Worm (Caenorhabditis elegans): ENCODE measurements around the gene daf-37.
A peak's percentile ranks its signal among the peaks of the same experiment; 100 is the strongest.

The daf-37 gene

ce11 chrII:6252707-6253106 is 44.7 kb upstream of the daf-37 start (continued):
- TF ChIP-seq nhr-27 (tag; optimal IDR thresholded peaks at IDR 0.05) (no peak), snpc-4 (GFP tag; optimal IDR thresholded peaks at IDR 0.05) (no peak), snpc-4 (tag; optimal IDR thresholded peaks at IDR 0.05) (peak in 1 of 4 experiments; percentile 36), lsy-27 (tag; optimal IDR thresholded peaks at IDR 0.05; ENCODE audit: borderline replicate concordance, insufficient read depth) (no peak), B0336.3 (GFP tag; IDR thresholded peaks at IDR 0.05) (peak; percentile 55; the same call in 1 of the 2 replicates), cebp-1 (GFP tag; IDR thresholded peaks at IDR 0.05) (no peak), cebp-1 (tag; optimal IDR thresholded peaks at IDR 0.05) (no peak), Y79H2A.3 (GFP tag; conservative IDR thresholded peaks at IDR 0.05) (peak; percentile 60; the same call in 1 of the 2 replicates), K12H6.12 (tag; optimal IDR thresholded peaks at IDR 0.05) (no peak), hlh-26 (GFP tag; conservative IDR thresholded peaks at IDR 0.05) (no peak), madf-10 (tag; optimal IDR thresholded peaks at IDR 0.05) (no peak), Y56A3A.18 (GFP tag; IDR thresholded peaks at IDR 0.05) (peak; percentile 63; the same call in 1 of the 2 replicates), ama-1 (optimal IDR thresholded peaks at IDR 0.05) (no peak), ama-1 (GFP tag; optimal IDR thresholded peaks at IDR 0.05) (peak in 1 of 2 experiments; percentile 74), madf-6 (GFP tag; IDR thresholded peaks at IDR 0.05) (peak; percentile 67), hmg-1.2 (GFP tag; IDR thresholded peaks at IDR 0.05) (0 out of 2 replicates have a peak, but pooled peaks have one; percentile 22), F49E8.2 (tag; optimal IDR thresholded peaks at IDR 0.05; ENCODE audit: insufficient read depth) (peak; percentile 31), nhr-90 (tag; optimal IDR thresholded peaks at IDR 0.05) (no peak), rcor-1 (GFP tag; IDR thresholded peaks at IDR 0.05) (peak; percentile 33; the same call in 1 of the 2 replicates), madf-3 (GFP tag; IDR thresholded peaks at IDR 0.05) (0 out of 2 replicates have a peak, but pooled peaks have one; percentile 59), attf-6 (GFP tag; IDR thresholded peaks at IDR 0.05) (peak; percentile 68; the same call in 1 of the 2 replicates), him-1 (tag; optimal IDR thresholded peaks at IDR 0.05) (peak; percentile 18), snpc-3.4 (tag; optimal IDR thresholded peaks at IDR 0.05) (peak; percentile 33), xnd-1 (tag; optimal IDR thresholded peaks at IDR 0.05) (peak; percentile 39), ceh-79 (tag; optimal IDR thresholded peaks at IDR 0.05) (peak; percentile 44), hmg-20 (GFP tag; IDR thresholded peaks at IDR 0.05) (no peak), snpc-1.1 (tag; optimal IDR thresholded peaks at IDR 0.05; ENCODE audit: insufficient read depth) (no peak), athp-1 (tag; optimal IDR thresholded peaks at IDR 0.05) (peak; percentile 33), lin-54 (GFP tag; optimal IDR thresholded peaks at IDR 0.05) (peak; percentile 44), Y95B8A.8 (GFP tag; IDR thresholded peaks at IDR 0.05) (0 out of 2 replicates have a peak, but pooled peaks have one; percentile 51), repo-1 (tag; optimal IDR thresholded peaks at IDR 0.05) (peak; percentile 37), hrde-1 (tag; optimal IDR thresholded peaks at IDR 0.05; ENCODE audit: borderline replicate concordance) (peak; percentile 87), chd-7 (tag; optimal IDR thresholded peaks at IDR 0.05) (peak; percentile 59), zim-3 (tag; optimal IDR thresholded peaks at IDR 0.05) (no peak)

- TF ChIP-seq tlf-1 (GFP tag; optimal IDR thresholded peaks at IDR 0.05) (no peak), T26A5.8 (tag; optimal IDR thresholded peaks at IDR 0.05) (no peak), F57C9.4 (tag; optimal IDR thresholded peaks at IDR 0.05) (no peak), F57A8.1 (GFP tag; optimal IDR thresholded peaks at IDR 0.05) (no peak), ZK185.1 (tag; optimal IDR thresholded peaks at IDR 0.05; ENCODE audit: poor library complexity, severe bottlenecking) (peak; percentile 22), nhr-120 (GFP tag; IDR thresholded peaks at IDR 0.05) (no peak), lin-26 (GFP tag; IDR thresholded peaks at IDR 0.05) (peak; percentile 26; the same call in 1 of the 2 replicates), madf-3 (GFP tag; IDR thresholded peaks at IDR 0.05) (no peak), zim-3 (tag; optimal IDR thresholded peaks at IDR 0.05) (no peak), hrde-1 (tag; optimal IDR thresholded peaks at IDR 0.05; ENCODE audit: borderline replicate concordance) (no peak), dpff-1 (tag; optimal IDR thresholded peaks at IDR 0.05) (no peak), rcor-1 (GFP tag; IDR thresholded peaks at IDR 0.05) (peak; percentile 31; the same call in 1 of the 2 replicates), D2030.7 (GFP tag; IDR thresholded peaks at IDR 0.05) (peak; percentile 37), F10E7.11 (tag; optimal IDR thresholded peaks at IDR 0.05) (no peak), snpc-1.1 (tag; optimal IDR thresholded peaks at IDR 0.05; ENCODE audit: insufficient read depth) (no peak), egl-18 (GFP tag; IDR thresholded peaks at IDR 0.05) (no peak), snpc-3.4 (tag; optimal IDR thresholded peaks at IDR 0.05) (peak; percentile 19), nfyb-1 (GFP tag; IDR thresholded peaks at IDR 0.05) (peak; percentile 58; the same call in 1 of the 2 replicates), nhr-27 (tag; optimal IDR thresholded peaks at IDR 0.05) (no peak)
Observed at ce11 chrII:6250782-6251461, 42.9 kb upstream of the daf-37 start, which contains the start of gene phb-2. TSS of gene phb-2 (plus strand) at chrII:6251411.
